Worm (Caenorhabditis elegans): Measurements from ENCODE around the gene Y110A2AL.10.

The Y110A2AL.10 gene

DNA sequence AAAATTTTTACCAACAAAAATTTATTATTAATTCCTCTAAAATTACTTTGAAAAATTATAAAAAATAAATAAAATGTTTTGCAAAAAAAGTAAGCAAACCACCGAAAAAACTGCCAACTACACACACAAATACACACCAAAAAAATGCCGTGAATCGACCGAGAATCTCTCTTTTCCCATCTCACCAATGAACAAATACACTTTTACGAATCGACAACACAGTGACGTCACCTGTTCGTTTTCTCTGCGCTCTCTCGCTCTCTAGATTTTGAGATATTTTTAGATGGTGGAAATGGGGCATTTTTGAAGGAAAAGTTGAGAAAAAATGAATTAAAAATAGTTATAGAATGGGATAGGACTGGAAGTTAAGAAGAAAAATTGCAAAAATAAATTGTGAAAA is 39.6 kb downstream of the Y110A2AL.10 start:
- peak; percentile 14 for TF ChIP-seq unc-55 (GFP tag; optimal IDR thresholded peaks at IDR 0.05)
- TF ChIP-seq che-1 (tag; optimal IDR thresholded peaks at IDR 0.05), result no peak

DNA sequence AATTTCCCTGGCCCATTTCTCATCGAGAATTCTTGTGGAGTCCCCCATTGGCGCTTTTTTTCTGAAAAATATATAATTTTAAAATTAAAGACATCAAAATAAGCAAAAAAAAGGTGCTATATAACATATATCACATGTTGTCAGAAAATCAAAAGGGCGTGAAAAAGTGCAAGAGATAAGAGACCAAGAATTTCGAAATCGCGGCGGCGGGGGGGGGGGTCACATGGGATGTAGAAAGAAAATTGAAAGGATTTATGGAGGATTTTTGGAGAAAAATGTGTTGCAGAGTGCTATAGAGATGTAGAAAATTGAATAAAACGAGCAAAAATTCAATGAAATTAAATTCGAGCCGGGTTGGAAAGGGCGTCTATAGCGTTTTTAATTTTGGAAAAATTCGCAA is 40.5 kb downstream of the Y110A2AL.10 start, which contains the start of gene K12H6.6:
Gene K12H6.6, minus strand, starts transcription at position 61 of the 400 bp plus-strand sequence.
- TF ChIP-seq hlh-8 (tag; optimal IDR thresholded peaks at IDR 0.05) (no peak), mec-3 (tag; optimal IDR thresholded peaks at IDR 0.05; ENCODE audit: borderline replicate concordance) (no peak), unc-42 (tag; optimal IDR thresholded peaks at IDR 0.05) (peak; percentile 12)

DNA sequence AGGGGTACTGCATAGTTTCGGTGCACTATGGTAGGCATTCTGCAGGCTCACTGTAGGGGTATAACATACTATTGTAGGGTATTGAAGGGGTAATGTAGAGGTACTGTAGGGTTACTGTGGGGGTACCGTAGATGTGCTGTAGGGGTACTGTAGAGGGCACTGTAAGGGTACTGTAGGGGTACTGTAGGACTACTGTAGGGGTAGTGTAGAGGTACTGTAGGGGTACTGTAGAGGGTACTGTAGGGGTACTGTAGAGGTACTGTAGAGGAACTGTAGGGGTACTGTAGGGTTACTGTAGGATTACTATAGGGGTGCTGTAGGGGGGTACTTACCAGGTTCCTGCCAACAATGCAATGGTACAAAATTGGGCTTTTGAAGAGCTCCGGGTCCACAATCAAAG is 41.6 kb downstream of the Y110A2AL.10 start:
- TF ChIP-seq eyg-1 (tag; optimal IDR thresholded peaks at IDR 0.05), result no peak
- TF ChIP-seq C38D4.7 (GFP tag; optimal IDR thresholded peaks at IDR 0.05), result no peak
- no peak for TF ChIP-seq zip-5 (tag; optimal IDR thresholded peaks at IDR 0.05)
- no peak for TF ChIP-seq ceh-45 (GFP tag; IDR thresholded peaks at IDR 0.05)
- TF ChIP-seq unc-86 (tag; optimal IDR thresholded peaks at IDR 0.05), result no peak
- TF ChIP-seq tbx-7 (tag; optimal IDR thresholded peaks at IDR 0.05), result no peak

DNA sequence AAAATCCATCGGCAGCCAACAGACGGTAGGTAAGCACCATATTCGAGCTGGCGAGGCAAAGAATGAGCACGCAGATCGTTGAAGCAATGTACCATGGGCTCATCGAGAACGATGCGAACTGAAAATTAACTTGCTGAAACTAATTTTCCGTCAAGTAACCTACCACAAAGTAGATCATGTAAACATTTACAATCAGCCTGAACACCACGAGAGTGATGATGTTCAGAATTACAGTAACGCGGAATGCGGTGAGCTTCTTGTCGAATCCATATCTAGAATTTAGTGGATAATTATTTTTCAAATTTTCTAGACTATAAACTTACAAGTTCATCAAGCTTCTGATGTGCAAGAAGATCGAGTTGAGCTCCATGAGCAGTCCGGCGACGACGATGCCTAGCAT is 42.2 kb downstream of the Y110A2AL.10 start:
- no peak for TF ChIP-seq ceh-18 (tag; optimal IDR thresholded peaks at IDR 0.05)
- no peak for TF ChIP-seq lin-11 (tag; optimal IDR thresholded peaks at IDR 0.05)
- no peak for TF ChIP-seq C38D4.7 (GFP tag; optimal IDR thresholded peaks at IDR 0.05)

DNA sequence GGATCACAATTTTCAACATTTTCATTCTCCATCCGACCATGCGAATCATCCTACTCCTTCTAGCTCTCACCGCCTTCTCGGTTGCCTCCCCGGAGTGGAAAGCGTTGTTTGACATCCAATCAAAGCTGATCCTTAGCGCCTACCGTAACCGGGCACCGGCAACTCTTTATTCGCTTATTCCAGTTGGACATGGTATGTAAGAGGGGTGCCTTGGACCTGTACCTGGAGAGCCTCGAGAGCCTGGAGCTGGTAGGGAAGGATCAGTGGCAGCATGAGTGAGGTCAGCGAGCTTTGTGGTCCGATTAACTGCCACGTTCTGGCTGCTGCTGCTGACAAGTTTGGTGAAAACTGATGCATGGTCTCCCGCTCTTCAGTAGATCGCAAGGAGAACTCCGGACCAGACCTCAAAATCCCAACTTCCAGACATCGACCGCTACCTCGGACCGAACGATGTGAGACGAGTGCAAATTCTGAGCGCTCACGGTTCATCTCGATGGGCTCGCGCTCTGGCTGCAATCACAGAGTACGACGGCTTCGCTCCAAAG is 43.8 kb downstream of the Y110A2AL.10 start, which contains the start of gene K12H6.8:
Gene K12H6.8, plus strand, starts transcription at position 38 of the 545 bp plus-strand sequence.
- TF ChIP-seq ztf-16 (tag; optimal IDR thresholded peaks at IDR 0.05) (no peak), elt-4 (tag; optimal IDR thresholded peaks at IDR 0.05) (peak; percentile 91)

DNA sequence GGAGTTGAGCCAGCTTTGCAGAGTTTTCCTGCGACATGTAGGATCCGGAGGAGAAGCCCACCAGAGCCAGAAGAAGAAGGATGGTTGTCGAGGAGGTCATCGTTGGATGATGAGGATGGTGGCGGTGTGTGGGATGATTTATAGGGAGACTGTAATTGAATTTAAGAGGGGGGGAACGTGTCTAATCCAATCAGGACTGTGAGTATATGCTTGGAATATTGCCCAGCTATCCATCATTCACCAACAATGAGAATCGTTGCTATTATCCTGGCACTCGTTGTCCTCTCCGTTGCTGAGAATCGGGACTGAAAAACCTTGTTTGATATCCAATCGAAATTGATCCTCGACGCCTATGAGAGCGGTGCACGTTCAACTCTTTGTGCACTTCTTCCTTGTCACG is 45.6 kb downstream of the Y110A2AL.10 start, which contains the start of gene K12H6.5:
Gene K12H6.5, minus strand, starts transcription at position 101 of the 400 bp plus-strand sequence.
- TF ChIP-seq ceh-18 (tag; optimal IDR thresholded peaks at IDR 0.05), result no peak
- TF ChIP-seq fax-1 (tag; optimal IDR thresholded peaks at IDR 0.05), result no peak
- no peak for TF ChIP-seq pros-1 (tag; optimal IDR thresholded peaks at IDR 0.05)
- no peak for TF ChIP-seq npax-4 (tag; optimal IDR thresholded peaks at IDR 0.05)
- no peak for TF ChIP-seq lim-6 (tag; optimal IDR thresholded peaks at IDR 0.05)
- TF ChIP-seq hlh-15 (tag; optimal IDR thresholded peaks at IDR 0.05), result no peak
- no peak for TF ChIP-seq ttx-3 (tag; optimal IDR thresholded peaks at IDR 0.05)
- no peak for TF ChIP-seq zip-5 (tag; optimal IDR thresholded peaks at IDR 0.05)
- no peak for TF ChIP-seq C08G9.2 (tag; optimal IDR thresholded peaks at IDR 0.05)
- no peak for TF ChIP-seq T23F11.4 (GFP tag; optimal IDR thresholded peaks at IDR 0.05)
- no peak for TF ChIP-seq ceh-2 (tag; optimal IDR thresholded peaks at IDR 0.05)

DNA sequence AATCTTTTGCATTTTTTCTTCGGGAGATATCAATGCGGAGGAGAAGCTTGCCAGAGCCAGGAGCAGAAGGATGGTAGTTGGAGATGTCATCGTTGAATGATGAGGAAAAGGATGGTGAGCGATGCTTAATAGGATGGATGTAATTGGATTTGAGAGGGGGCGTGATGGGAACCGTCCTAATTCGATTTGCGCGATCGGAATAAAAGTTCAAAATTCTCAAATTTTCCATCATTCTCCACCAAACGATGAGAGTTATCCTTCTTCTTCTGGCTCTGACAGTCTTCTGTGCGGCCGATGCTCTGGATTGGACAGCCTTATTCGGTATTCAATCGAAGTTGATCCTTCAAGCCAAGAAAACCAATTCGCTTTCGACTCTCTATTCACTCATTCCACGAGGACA is 47.5 kb downstream of the Y110A2AL.10 start, which contains the start of the genes K12H6.4 and K12H6.9:
Gene K12H6.4, minus strand, starts transcription at position 101 of the 400 bp plus-strand sequence.
Gene K12H6.9, plus strand, starts transcription at position 236 of the 400 bp plus-strand sequence.
- TF ChIP-seq mec-3 (tag; optimal IDR thresholded peaks at IDR 0.05; ENCODE audit: borderline replicate concordance) (no peak), fax-1 (tag; optimal IDR thresholded peaks at IDR 0.05) (no peak), elt-2 (tag; optimal IDR thresholded peaks at IDR 0.05) (no peak), nhr-11 (tag; optimal IDR thresholded peaks at IDR 0.05) (no peak), pha-4 (tag; optimal IDR thresholded peaks at IDR 0.05) (no peak), ceh-30 (tag; optimal IDR thresholded peaks at IDR 0.05) (no peak), pat-9 (tag; optimal IDR thresholded peaks at IDR 0.05) (no peak), hlh-30 (tag; optimal IDR thresholded peaks at IDR 0.05; ENCODE audit: insufficient read depth) (no peak), ama-1 (optimal IDR thresholded peaks at IDR 0.05) (no peak), gmeb-2 (tag; optimal IDR thresholded peaks at IDR 0.05) (no peak), che-1 (tag; optimal IDR thresholded peaks at IDR 0.05) (no peak), dve-1 (tag; optimal IDR thresholded peaks at IDR 0.05) (no peak), ceh-9 (tag; optimal IDR thresholded peaks at IDR 0.05) (no peak)
